Worm (Caenorhabditis elegans): ENCODE data around the gene ins-21.
"Not testable (repeated sequence)": the region's sequence is repeated elsewhere in the genome, so short reads cannot be mapped to it uniquely, and the experiment has no call there.

ce11 chrIII:10053312-10053711 lies 29.8 kb downstream of the ins-21 start, which contains the start of gene T16G12.12:
- not testable (repeated sequence) for TF ChIP-seq egl-27 (tag; optimal IDR thresholded peaks at IDR 0.05); ces-1 (GFP tag; optimal IDR thresholded peaks at IDR 0.05); aly-2 (tag; optimal IDR thresholded peaks at IDR 0.05)
